Worm (Caenorhabditis elegans): ENCODE results near the gene C27A2.7.
A peak's percentile ranks its signal among the peaks of the same experiment; 100 is the strongest.

The C27A2.7 gene

ce11 chrII:5032669-5033068, 38.5 kb downstream of the C27A2.7 start (continued):
- TF ChIP-seq snpc-3.4 (tag; optimal IDR thresholded peaks at IDR 0.05) (peak; percentile 62), Y79H2A.3 (GFP tag; conservative IDR thresholded peaks at IDR 0.05) (peak; percentile 45; the same call in 1 of the 2 replicates), bed-2 (GFP tag; IDR thresholded peaks at IDR 0.05) (no peak), efl-1 (GFP tag; optimal IDR thresholded peaks at IDR 0.05) (no peak), lir-1 (GFP tag; conservative IDR thresholded peaks at IDR 0.05) (no peak; the same call in 1 of the 2 replicates), fkh-3 (tag; optimal IDR thresholded peaks at IDR 0.05) (no peak), akir-1 (GFP tag; optimal IDR thresholded peaks at IDR 0.05) (peak; percentile 48), madf-3 (GFP tag; IDR thresholded peaks at IDR 0.05) (no peak), ztf-3 (GFP tag; optimal IDR thresholded peaks at IDR 0.05) (no peak), lin-26 (GFP tag; IDR thresholded peaks at IDR 0.05) (peak; percentile 89), attf-5 (GFP tag; optimal IDR thresholded peaks at IDR 0.05) (peak; percentile 67), ceh-58 (GFP tag; IDR thresholded peaks at IDR 0.05) (peak; percentile 69; the same call in 1 of the 2 replicates), madf-6 (GFP tag; IDR thresholded peaks at IDR 0.05) (peak; percentile 77), sdz-38 (tag; optimal IDR thresholded peaks at IDR 0.05) (no peak), ceh-79 (tag; optimal IDR thresholded peaks at IDR 0.05) (peak; percentile 33), repo-1 (tag; optimal IDR thresholded peaks at IDR 0.05) (peak; percentile 44), ZK185.1 (tag; optimal IDR thresholded peaks at IDR 0.05; ENCODE audit: poor library complexity, severe bottlenecking) (peak; percentile 77), F49E8.2 (tag; optimal IDR thresholded peaks at IDR 0.05; ENCODE audit: insufficient read depth) (no peak), nhr-80 (tag; optimal IDR thresholded peaks at IDR 0.05) (peak; percentile 24), madf-8 (GFP tag; conservative IDR thresholded peaks at IDR 0.05) (peak; percentile 31; the same call in 1 of the 2 replicates), ceh-91 (GFP tag; IDR thresholded peaks at IDR 0.05) (peak; percentile 25; the same call in 1 of the 2 replicates), lsy-27 (tag; optimal IDR thresholded peaks at IDR 0.05; ENCODE audit: borderline replicate concordance, insufficient read depth) (peak; percentile 68), hsf-1 (GFP tag; IDR thresholded peaks at IDR 0.05) (0 out of 2 replicates have a peak, but pooled peaks have one; percentile 49), ekl-4 (GFP tag; IDR thresholded peaks at IDR 0.05) (peak; percentile 63; the same call in 1 of the 2 replicates), lin-35 (GFP tag; optimal IDR thresholded peaks at IDR 0.05) (peak in 1 of 3 experiments; percentile 48), ztf-25 (GFP tag; IDR thresholded peaks at IDR 0.05) (peak; percentile 90; the same call in 1 of the 2 replicates), nhr-90 (tag; optimal IDR thresholded peaks at IDR 0.05) (peak; percentile 76), let-526 (GFP tag; IDR thresholded peaks at IDR 0.05) (no peak), Y53F4B.3 (GFP tag; IDR thresholded peaks at IDR 0.05) (no peak; the same call in 1 of the 2 replicates), lin-54 (GFP tag; optimal IDR thresholded peaks at IDR 0.05) (peak; percentile 76), ztf-26 (tag; optimal IDR thresholded peaks at IDR 0.05) (peak; percentile 45), zim-3 (tag; optimal IDR thresholded peaks at IDR 0.05) (peak; percentile 53), bed-1 (GFP tag; IDR thresholded peaks at IDR 0.05) (no peak), athp-1 (tag; optimal IDR thresholded peaks at IDR 0.05) (peak; percentile 74), aptf-3 (GFP tag; IDR thresholded peaks at IDR 0.05) (0 out of 2 replicates have a peak, but pooled peaks have one; percentile 16), Y56A3A.18 (GFP tag; IDR thresholded peaks at IDR 0.05) (0 out of 2 replicates have a peak, but pooled peaks have one; percentile 37), hmg-20 (GFP tag; IDR thresholded peaks at IDR 0.05) (peak; percentile 86), ceh-27 (GFP tag; optimal IDR thresholded peaks at IDR 0.05) (peak; percentile 54), ccch-3 (GFP tag; optimal IDR thresholded peaks at IDR 0.05) (no peak)

ce11 chrII:5031612-5032011, 39.6 kb downstream of the C27A2.7 start, which contains the start of gene wdr-83:
TSS of gene wdr-83 (minus strand) at chrII:5031712.
- no peak for TF ChIP-seq akir-1 (GFP tag; optimal IDR thresholded peaks at IDR 0.05)
- TF ChIP-seq sdz-38 (tag; optimal IDR thresholded peaks at IDR 0.05) = no peak

Measured in whole organism, young adult.